Worm (Caenorhabditis elegans): ENCODE results near the gene Y75B8A.33.

DNA sequence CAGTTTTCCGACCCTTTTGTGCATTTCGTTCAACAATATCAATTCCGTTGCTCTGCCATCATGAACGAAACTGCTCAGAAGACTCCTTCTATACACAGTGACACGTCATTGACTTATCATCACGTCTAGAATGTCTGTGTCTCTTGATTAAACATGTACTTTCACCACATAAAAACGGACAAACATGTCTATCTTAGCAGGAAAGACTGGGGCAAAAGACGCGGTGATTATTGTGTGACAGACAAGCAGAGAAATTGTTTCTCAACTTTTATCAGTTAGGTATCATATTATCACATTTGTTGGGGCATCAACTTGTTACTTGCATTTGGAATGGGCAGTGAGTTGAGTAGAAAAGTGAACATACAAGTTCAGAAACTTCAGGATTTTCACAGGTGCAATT lies 41.9 kb downstream of the Y75B8A.33 start:
- TF ChIP-seq dpl-1 (GFP tag; optimal IDR thresholded peaks at IDR 0.05) (no peak), aptf-2 (GFP tag; conservative IDR thresholded peaks at IDR 0.05) (no peak), xnd-1 (tag; optimal IDR thresholded peaks at IDR 0.05) (no peak), madf-3 (GFP tag; IDR thresholded peaks at IDR 0.05) (no peak), madf-6 (GFP tag; IDR thresholded peaks at IDR 0.05) (no peak), fkh-3 (tag; optimal IDR thresholded peaks at IDR 0.05) (no peak), athp-1 (tag; optimal IDR thresholded peaks at IDR 0.05) (no peak), ztf-18 (tag; optimal IDR thresholded peaks at IDR 0.05) (no peak), F49E8.2 (tag; optimal IDR thresholded peaks at IDR 0.05; ENCODE audit: insufficient read depth) (no peak)
